Worm (Caenorhabditis elegans) whole organism, L2 larva: Measurements from ENCODE around the gene dve-1.

Experiments
- C34F6.9 ChIP-seq: fragments of 150-350 bp; optimal IDR thresholded peaks from 2 replicates; lab custom pipeline; 2014; ENCODE audit warnings: missing biosample characterization, missing genetic modification characterization
- F13H6.1 ChIP-seq: sonication (generic microtip); optimal IDR thresholded peaks from 2 replicates; lab custom pipeline; 2016; ENCODE audit warnings: missing genetic modification characterization, missing compliant biosample characterization
- R02D3.7 ChIP-seq: fragments of 150-350 bp; optimal IDR thresholded peaks from 2 replicates; lab custom pipeline; 2014; ENCODE audit warnings: missing biosample characterization, missing genetic modification characterization
- Y55F3AM.14 ChIP-seq: fragments of 200-800 bp; sonication (Bioruptor generic); optimal IDR thresholded peaks from 2 replicates; lab custom pipeline; 2018; ENCODE audit warnings: mild to moderate bottlenecking, missing genetic modification characterization, missing compliant biosample characterization
- ZK546.5 ChIP-seq: sonication (generic microtip); optimal IDR thresholded peaks from 2 replicates; lab custom pipeline; 2017; ENCODE audit warnings: missing biosample characterization, missing genetic modification characterization
- aly-2 ChIP-seq: fragments of 150-350 bp; optimal IDR thresholded peaks from 2 replicates; lab custom pipeline; 2014; ENCODE audit warnings: missing biosample characterization, missing genetic modification characterization
- ama-1 ChIP-seq: fragments of 150-350 bp; optimal IDR thresholded peaks from 2 replicates; lab custom pipeline; 2018; ENCODE audit warnings: inconsistent platforms
- blmp-1 ChIP-seq: sonication (generic microtip); optimal IDR thresholded peaks from 2 replicates; lab custom pipeline; 2017; ENCODE audit warnings: missing genetic modification characterization, mild to moderate bottlenecking, missing compliant biosample characterization, antibody characterized with exemption, moderate library complexity; ENCODE audit not compliant: insufficient read depth
- ceh-16 ChIP-seq: fragments of 150-350 bp; optimal IDR thresholded peaks from 2 replicates; lab custom pipeline; 2014; ENCODE audit warnings: missing biosample characterization, missing genetic modification characterization
- crh-2 ChIP-seq: sonication (generic microtip); optimal IDR thresholded peaks from 2 replicates; lab custom pipeline; 2017; ENCODE audit warnings: missing biosample characterization, missing genetic modification characterization
- dmd-4 ChIP-seq: sonication (generic microtip); optimal IDR thresholded peaks from 2 replicates; lab custom pipeline; 2017; ENCODE audit warnings: missing biosample characterization, missing genetic modification characterization
- egl-27 ChIP-seq: sonication (generic microtip); optimal IDR thresholded peaks from 3 replicates; lab custom pipeline; 2017; ENCODE audit warnings: missing biosample characterization, missing genetic modification reagents, missing genetic modification characterization
- elt-1 ChIP-seq: fragments of 150-350 bp; optimal IDR thresholded peaks from 2 replicates; lab custom pipeline; 2014; ENCODE audit warnings: missing biosample characterization, missing genetic modification characterization
- elt-3 ChIP-seq: sonication (generic microtip); optimal IDR thresholded peaks from 2 replicates; lab custom pipeline; 2017; ENCODE audit warnings: missing biosample characterization, missing genetic modification characterization
- fos-1 ChIP-seq: fragments of 150-350 bp; optimal IDR thresholded peaks from 2 replicates; lab custom pipeline; 2014; ENCODE audit warnings: missing biosample characterization, missing genetic modification characterization
- gmeb-1 ChIP-seq: fragments of 150-350 bp; optimal IDR thresholded peaks from 2 replicates; lab custom pipeline; 2014; ENCODE audit warnings: missing biosample characterization, missing genetic modification characterization
- lin-11 ChIP-seq: fragments of 150-350 bp; sonication (generic microtip); optimal IDR thresholded peaks from 2 replicates; lab custom pipeline; 2014; ENCODE audit warnings: missing biosample characterization, missing genetic modification characterization, inconsistent platforms, mixed read lengths
- lin-13 ChIP-seq: fragments of 150-350 bp; optimal IDR thresholded peaks from 2 replicates; lab custom pipeline; 2014; ENCODE audit warnings: missing biosample characterization, missing genetic modification reagents, missing genetic modification characterization
- lin-39 ChIP-seq: fragments of 150-350 bp; optimal IDR thresholded peaks from 2 replicates; lab custom pipeline; 2014; ENCODE audit warnings: missing biosample characterization, missing genetic modification reagents, missing genetic modification characterization
- mab-5 ChIP-seq: fragments of 150-350 bp; optimal IDR thresholded peaks from 2 replicates; lab custom pipeline; 2014; ENCODE audit warnings: missing biosample characterization, missing genetic modification characterization
- mbf-1 ChIP-seq: sonication (generic microtip); optimal IDR thresholded peaks from 2 replicates; lab custom pipeline; 2017; ENCODE audit warnings: missing biosample characterization, missing genetic modification characterization
- mdl-1 ChIP-seq, 2 experiments: fragments of 150-350 bp in 1 of 2; sonication (generic microtip) in 1 of 2; optimal IDR thresholded peaks; 2 replicates each; lab custom pipeline; 2017; ENCODE audit warnings: missing biosample characterization in 2 of 2, missing genetic modification characterization in 2 of 2
- nhr-10 ChIP-seq: sonication (generic microtip); optimal IDR thresholded peaks from 2 replicates; lab custom pipeline; 2017; ENCODE audit warnings: missing biosample characterization, missing genetic modification characterization
- nhr-12 ChIP-seq: fragments of 150-350 bp; optimal IDR thresholded peaks from 2 replicates; lab custom pipeline; 2014; ENCODE audit warnings: missing biosample characterization, missing genetic modification characterization
- nhr-129 ChIP-seq: fragments of 150-350 bp; optimal IDR thresholded peaks from 2 replicates; lab custom pipeline; 2014; ENCODE audit warnings: missing biosample characterization, missing genetic modification characterization
- nhr-23 ChIP-seq: fragments of 150-350 bp; optimal IDR thresholded peaks from 2 replicates; lab custom pipeline; 2014; ENCODE audit warnings: missing biosample characterization, missing genetic modification reagents, missing genetic modification characterization
- nhr-237 ChIP-seq: fragments of 150-350 bp; optimal IDR thresholded peaks from 2 replicates; lab custom pipeline; 2014; ENCODE audit warnings: missing biosample characterization, missing genetic modification characterization
- nhr-25 ChIP-seq: fragments of 150-350 bp; sonication (generic microtip); optimal IDR thresholded peaks from 3 replicates; lab custom pipeline; 2014; ENCODE audit warnings: missing biosample characterization, missing genetic modification characterization
- nhr-6 ChIP-seq: fragments of 150-350 bp; optimal IDR thresholded peaks from 2 replicates; lab custom pipeline; 2014; ENCODE audit warnings: missing biosample characterization, missing genetic modification characterization
- nhr-77 ChIP-seq: fragments of 150-350 bp; optimal IDR thresholded peaks from 2 replicates; lab custom pipeline; 2014; ENCODE audit warnings: missing biosample characterization, missing genetic modification characterization
- peb-1 ChIP-seq: fragments of 150-350 bp; optimal IDR thresholded peaks from 2 replicates; lab custom pipeline; 2014; ENCODE audit warnings: missing biosample characterization, missing genetic modification characterization
- sem-4 ChIP-seq: fragments of 150-350 bp; optimal IDR thresholded peaks from 2 replicates; lab custom pipeline; 2014; ENCODE audit warnings: missing biosample characterization, missing genetic modification reagents, missing genetic modification characterization
- skn-1 ChIP-seq: sonication (generic microtip); optimal IDR thresholded peaks from 2 replicates; lab custom pipeline; 2017; ENCODE audit warnings: missing biosample characterization, missing genetic modification characterization
- sma-3 ChIP-seq: sonication (generic microtip); optimal IDR thresholded peaks from 2 replicates; lab custom pipeline; 2016; ENCODE audit warnings: missing genetic modification reagents, missing genetic modification characterization, missing compliant biosample characterization
- sma-9 ChIP-seq, 2 experiments: fragments of 150-350 bp in 1 of 2; sonication (generic microtip) in 1 of 2; optimal IDR thresholded peaks; 2 replicates each; lab custom pipeline; 2014 to 2016; ENCODE audit warnings: missing genetic modification characterization in 2 of 2, mild to moderate bottlenecking in 1 of 2, missing biosample characterization in 1 of 2, missing compliant biosample characterization in 1 of 2, missing genetic modification reagents in 1 of 2, moderate library complexity in 1 of 2
- snpc-4 ChIP-seq: fragments of 150-350 bp; optimal IDR thresholded peaks from 2 replicates; lab custom pipeline; 2014; ENCODE audit warnings: missing biosample characterization, missing genetic modification characterization
- unc-39 ChIP-seq: fragments of 150-350 bp; optimal IDR thresholded peaks from 2 replicates; lab custom pipeline; 2014; ENCODE audit warnings: missing biosample characterization, missing genetic modification characterization
- unc-55 ChIP-seq: fragments of 150-350 bp; sonication (generic microtip); optimal IDR thresholded peaks from 3 replicates; lab custom pipeline; 2014; ENCODE audit warnings: missing biosample characterization, missing genetic modification reagents, missing genetic modification characterization
- unc-62 ChIP-seq: fragments of 150-350 bp; optimal IDR thresholded peaks from 2 replicates; lab custom pipeline; 2014; ENCODE audit warnings: missing biosample characterization, missing genetic modification reagents, missing genetic modification characterization
- zag-1 ChIP-seq: fragments of 150-350 bp; optimal IDR thresholded peaks from 2 replicates; lab custom pipeline; 2014; ENCODE audit warnings: missing biosample characterization, missing genetic modification characterization
- ztf-11 ChIP-seq: sonication (generic microtip); optimal IDR thresholded peaks from 2 replicates; lab custom pipeline; 2017; ENCODE audit warnings: missing biosample characterization, missing genetic modification characterization

Gene dve-1

ce11 chrX:423757-424156 lies 9.9 kb downstream of the dve-1 start:
- no peak for TF ChIP-seq sma-3 (GFP tag; lab: Kevin White, UChicago)
- no peak for TF ChIP-seq C34F6.9
- TF ChIP-seq sma-9 (GFP tag; optimal IDR thresholded peaks at IDR 0.05; lab: Kevin White, UChicago): no peak
- TF ChIP-seq sma-9 (tag; optimal IDR thresholded peaks at IDR 0.05; lab: Kevin White, UChicago): no peak
- TF ChIP-seq nhr-237 (tag; lab: Kevin White, UChicago): no peak
- TF ChIP-seq sem-4 (tag; lab: Kevin White, UChicago): no peak
- no peak for TF ChIP-seq unc-62 (GFP tag; lab: Kevin White, UChicago)
- no peak for TF ChIP-seq blmp-1 (tag; lab: Kevin White, UChicago)
- TF ChIP-seq gmeb-1 (tag; lab: Kevin White, UChicago): no peak
- no peak for TF ChIP-seq nhr-77 (tag; lab: Kevin White, UChicago)
- no peak for TF ChIP-seq lin-13 (GFP tag; lab: Kevin White, UChicago)
- TF ChIP-seq aly-2 (tag; lab: Kevin White, UChicago): no peak
- no peak for TF ChIP-seq nhr-25

DNA sequence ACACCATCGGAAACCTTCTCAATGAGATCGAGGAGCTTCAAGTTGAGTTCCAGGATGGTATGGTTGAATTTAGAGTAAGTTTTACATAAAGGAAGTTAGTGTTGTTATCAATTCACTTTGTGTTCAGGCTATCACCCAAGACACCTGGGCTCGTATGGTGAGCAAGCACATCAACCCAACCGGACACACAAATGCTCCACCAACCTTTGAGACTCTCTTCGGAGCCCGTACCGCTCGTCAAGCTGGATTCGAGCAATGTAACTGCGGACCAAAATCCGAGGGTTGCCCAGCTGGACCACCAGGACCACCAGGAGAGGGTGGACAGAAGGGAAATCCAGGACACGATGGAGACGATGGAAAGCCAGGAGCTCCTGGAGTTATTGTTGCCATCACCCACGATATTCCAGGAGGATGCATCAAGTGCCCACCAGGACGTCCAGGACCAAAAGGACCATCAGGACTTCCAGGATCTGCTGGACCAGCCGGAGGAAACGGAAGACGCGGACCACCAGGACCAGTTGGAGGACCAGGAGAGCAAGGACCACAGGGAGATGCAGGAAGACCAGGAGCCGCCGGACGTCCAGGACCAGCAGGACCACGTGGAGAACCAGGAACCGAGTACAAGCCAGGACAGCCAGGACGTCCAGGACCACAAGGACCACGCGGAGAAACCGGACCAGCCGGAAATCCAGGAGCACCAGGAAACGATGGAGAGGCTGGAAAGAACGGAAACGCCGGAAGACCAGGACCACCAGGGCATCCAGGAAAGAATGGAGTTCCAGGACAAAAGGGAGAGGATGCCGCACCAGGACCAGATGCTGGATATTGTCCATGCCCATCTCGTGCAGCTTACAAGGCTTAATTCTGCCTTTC lies 11.6 kb downstream of the dve-1 start:
- TF ChIP-seq F13H6.1 (tag; lab: Kevin White, UChicago) (no peak), unc-55 (GFP tag; lab: Kevin White, UChicago) (no peak), nhr-10 (tag; lab: Kevin White, UChicago) (no peak), R02D3.7 (tag; lab: Kevin White, UChicago) (no peak), mab-5 (no peak), nhr-129 (tag; lab: Kevin White, UChicago) (no peak), elt-3 (no peak)
- TF ChIP-seq, all 48 proteins: peak for 0

- TF ChIP-seq nhr-23 (tag; lab: Kevin White, UChicago) (no peak), lin-39 (tag; lab: Kevin White, UChicago) (no peak), nhr-10 (tag; lab: Kevin White, UChicago) (no peak)
- TF ChIP-seq, all 48 proteins: peak for 0
These were observed 12.2 kb downstream of the dve-1 start, which contains the start of gene col-19 for ce11 chrX:421407-421784. TSS of gene col-19 (plus strand) at chrX:421707.

DNA sequence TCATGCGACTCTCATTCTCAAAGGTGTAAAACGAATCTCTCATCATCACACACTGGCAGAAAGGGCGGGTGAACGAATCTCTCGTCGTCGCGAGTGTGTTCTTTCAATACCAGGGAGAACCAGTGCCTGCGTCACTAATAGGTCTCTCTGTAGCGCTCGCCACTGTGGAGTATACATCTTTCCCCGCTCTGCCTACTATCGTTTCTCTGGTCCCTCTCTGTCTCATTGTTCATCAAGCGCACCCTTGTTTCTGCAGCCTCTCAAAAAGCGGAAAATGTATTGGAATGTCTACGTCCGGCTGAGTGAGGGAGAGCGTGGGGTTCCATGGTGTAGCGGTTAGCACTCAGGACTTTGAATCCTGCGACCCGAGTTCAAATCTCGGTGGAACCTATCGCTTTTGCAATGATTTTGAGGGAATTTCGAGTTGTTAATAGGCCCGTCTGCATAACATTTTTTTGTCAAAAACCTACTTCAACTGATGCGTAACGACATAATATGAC lies 23.5 kb downstream of the dve-1 start:
- TF ChIP-seq nhr-25 (peak; percentile 85), blmp-1 (tag; lab: Kevin White, UChicago) (no peak), lin-11 (tag; lab: Kevin White, UChicago) (peak; percentile 34), nhr-237 (tag; lab: Kevin White, UChicago) (peak; percentile 76), unc-55 (GFP tag; lab: Kevin White, UChicago) (peak; percentile 85), ztf-11 (tag; lab: Kevin White, UChicago) (peak; percentile 1), nhr-129 (tag; lab: Kevin White, UChicago) (peak; percentile 98), nhr-6 (tag; lab: Kevin White, UChicago) (peak; percentile 91), sma-3 (GFP tag; lab: Kevin White, UChicago) (peak; percentile 89), sem-4 (tag; lab: Kevin White, UChicago) (peak; percentile 82), fos-1 (tag; lab: Kevin White, UChicago) (peak; percentile 78), elt-3 (no peak), lin-13 (GFP tag; lab: Kevin White, UChicago) (peak; percentile 87), C34F6.9 (peak; percentile 88), skn-1 (tag; lab: Kevin White, UChicago) (peak; percentile 0), peb-1 (tag; lab: Kevin White, UChicago) (no peak), Y55F3AM.14 (GFP tag; lab: Kevin White, UChicago) (peak; percentile 65), unc-39 (tag; lab: Kevin White, UChicago) (peak; percentile 23), mbf-1 (tag; lab: Kevin White, UChicago) (no peak), ceh-16 (tag; lab: Kevin White, UChicago) (peak; percentile 56), elt-1 (tag; lab: Kevin White, UChicago) (no peak), sma-9 (GFP tag; optimal IDR thresholded peaks at IDR 0.05; lab: Kevin White, UChicago) (peak; percentile 62), sma-9 (tag; optimal IDR thresholded peaks at IDR 0.05; lab: Kevin White, UChicago) (no peak), unc-62 (GFP tag; lab: Kevin White, UChicago) (peak; percentile 18), R02D3.7 (tag; lab: Kevin White, UChicago) (peak; percentile 26), aly-2 (tag; lab: Kevin White, UChicago) (no peak), lin-39 (tag; lab: Kevin White, UChicago) (peak; percentile 74), ama-1 (no peak), ZK546.5 (tag; lab: Kevin White, UChicago) (peak; percentile 51), egl-27 (tag; lab: Kevin White, UChicago) (peak; percentile 89), gmeb-1 (tag; lab: Kevin White, UChicago) (peak; percentile 85), nhr-12 (tag; lab: Kevin White, UChicago) (no peak), zag-1 (tag; lab: Kevin White, UChicago) (peak; percentile 64), nhr-10 (tag; lab: Kevin White, UChicago) (peak; percentile 68), crh-2 (tag; lab: Kevin White, UChicago) (peak; percentile 92), mab-5 (peak; percentile 85), dmd-4 (peak; percentile 12), nhr-77 (tag; lab: Kevin White, UChicago) (peak; percentile 77), mdl-1 (tag; optimal IDR thresholded peaks at IDR 0.05; lab: Kevin White, UChicago) (peak; percentile 33 to 66), snpc-4 (tag; lab: Kevin White, UChicago) (peak; percentile 7)
